Worm (Caenorhabditis elegans) whole organism, late embryonic: ENCODE measurements around the gene ttbk-8.1.

Experiments
- ama-1 ChIP-seq: fragments of 150-350 bp; optimal IDR thresholded peaks from 2 replicates; lab custom pipeline; 2014
- ceh-18 ChIP-seq: sonication (generic microtip); optimal IDR thresholded peaks from 2 replicates; lab custom pipeline; 2016; ENCODE audit warnings: missing genetic modification characterization, missing compliant biosample characterization
- ceh-45 ChIP-seq: fragments of 200-800 bp; sonication (Bioruptor generic); IDR thresholded peaks from 2 replicates; pipeline ENCODE4 v1.3.6; 2022; ENCODE audit warnings: missing genetic modification reagents, missing genetic modification characterization, missing compliant biosample characterization
- dve-1 ChIP-seq: sonication (generic microtip); optimal IDR thresholded peaks from 2 replicates; lab custom pipeline; 2017; ENCODE audit warnings: antibody characterized with exemption, mild to moderate bottlenecking, missing genetic modification characterization, missing compliant biosample characterization
- elt-2 ChIP-seq: sonication (generic microtip); optimal IDR thresholded peaks from 2 replicates; lab custom pipeline; 2016; ENCODE audit warnings: missing genetic modification reagents, missing genetic modification characterization, missing compliant biosample characterization
- hlh-30 ChIP-seq: sonication (generic microtip); optimal IDR thresholded peaks from 2 replicates; lab custom pipeline; 2017; ENCODE audit warnings: antibody characterized with exemption, missing genetic modification characterization, missing compliant biosample characterization; ENCODE audit not compliant: insufficient read depth
- nhr-11 ChIP-seq: fragments of 150-350 bp; optimal IDR thresholded peaks from 2 replicates; lab custom pipeline; 2014; ENCODE audit warnings: missing biosample characterization, missing genetic modification characterization
- pha-2 ChIP-seq: sonication (generic microtip); optimal IDR thresholded peaks from 2 replicates; lab custom pipeline; 2017; ENCODE audit warnings: mild to moderate bottlenecking, missing genetic modification characterization, missing compliant biosample characterization
- pha-4 ChIP-seq: fragments of 150-350 bp; optimal IDR thresholded peaks from 2 replicates; lab custom pipeline; 2018; ENCODE audit warnings: missing biosample characterization, missing genetic modification reagents, missing genetic modification characterization
- pqm-1 ChIP-seq: sonication (generic microtip); optimal IDR thresholded peaks from 2 replicates; lab custom pipeline; 2016; ENCODE audit warnings: missing genetic modification characterization, missing compliant biosample characterization
- sox-4 ChIP-seq: sonication (generic microtip); optimal IDR thresholded peaks from 2 replicates; lab custom pipeline; 2017; ENCODE audit warnings: mild to moderate bottlenecking, missing genetic modification characterization, inconsistent platforms, missing compliant biosample characterization
- tbx-2 ChIP-seq: sonication (generic microtip); optimal IDR thresholded peaks from 2 replicates; lab custom pipeline; 2016; ENCODE audit warnings: missing genetic modification characterization, missing compliant biosample characterization
- zip-5 ChIP-seq: sonication (generic microtip); optimal IDR thresholded peaks from 2 replicates; lab custom pipeline; 2016; ENCODE audit warnings: missing genetic modification characterization, missing compliant biosample characterization

- no peak for TF ChIP-seq dve-1 (tag; lab: Kevin White, UChicago)
- no peak for TF ChIP-seq elt-2
- no peak for TF ChIP-seq nhr-11
- TF ChIP-seq ama-1 (lab: Kevin White, UChicago): no peak
- TF ChIP-seq ceh-18 (tag; lab: Kevin White, UChicago): no peak
- no peak for TF ChIP-seq pha-4 (tag; lab: Kevin White, UChicago)
- no peak for TF ChIP-seq ceh-45 (GFP tag; lab: Robert Waterston, UW)
- no peak for TF ChIP-seq tbx-2 (tag; lab: Kevin White, UChicago)
- no peak for TF ChIP-seq pha-2 (tag; lab: Kevin White, UChicago)
- no peak for TF ChIP-seq sox-4 (tag; lab: Kevin White, UChicago)
- no peak for TF ChIP-seq zip-5 (tag; lab: Kevin White, UChicago)
- no peak for TF ChIP-seq hlh-30 (tag; lab: Kevin White, UChicago)
- no peak for TF ChIP-seq pqm-1
Measured at ce11 chrIV:13521785-13522184, 49.7 kb downstream of the ttbk-8.1 start, which contains the start of gene dcap-2.
